Worm (Caenorhabditis elegans) whole organism, late embryonic: ENCODE measurements around the gene C25F6.6.

Experiments
- C08G9.2 ChIP-seq: sonication (generic microtip); optimal IDR thresholded peaks from 2 replicates; lab custom pipeline; 2016; ENCODE audit warnings: mild to moderate bottlenecking, missing genetic modification characterization, moderate library complexity, missing compliant biosample characterization
- C38D4.7 ChIP-seq: fragments of 200-800 bp; sonication (Bioruptor generic); optimal IDR thresholded peaks from 2 replicates; lab custom pipeline; 2018; ENCODE audit warnings: mild to moderate bottlenecking, missing genetic modification characterization, moderate library complexity, missing compliant biosample characterization
- F13H6.1 ChIP-seq: sonication (generic microtip); optimal IDR thresholded peaks from 2 replicates; lab custom pipeline; 2016; ENCODE audit warnings: missing genetic modification characterization, missing compliant biosample characterization
- K02D7.2 ChIP-seq: sonication (generic microtip); optimal IDR thresholded peaks from 2 replicates; lab custom pipeline; 2017; ENCODE audit warnings: mild to moderate bottlenecking, missing genetic modification characterization, missing compliant biosample characterization
- K09A11.1 ChIP-seq: sonication (generic microtip); optimal IDR thresholded peaks from 2 replicates; lab custom pipeline; 2017; ENCODE audit warnings: antibody characterized with exemption, mild to moderate bottlenecking, missing genetic modification characterization, missing compliant biosample characterization; ENCODE audit not compliant: insufficient read depth
- ceh-18 ChIP-seq: sonication (generic microtip); optimal IDR thresholded peaks from 2 replicates; lab custom pipeline; 2016; ENCODE audit warnings: missing genetic modification characterization, missing compliant biosample characterization
- ceh-19 ChIP-seq: fragments of 200-800 bp; sonication (Bioruptor generic); optimal IDR thresholded peaks from 2 replicates; lab custom pipeline; 2018; ENCODE audit warnings: mild to moderate bottlenecking, missing genetic modification characterization, missing compliant biosample characterization
- ceh-22 ChIP-seq: sonication (generic microtip); optimal IDR thresholded peaks from 2 replicates; lab custom pipeline; 2017; ENCODE audit warnings: missing biosample characterization, missing genetic modification characterization
- ceh-24 ChIP-seq: sonication (generic microtip); optimal IDR thresholded peaks from 2 replicates; lab custom pipeline; 2016; ENCODE audit warnings: mild to moderate bottlenecking, missing genetic modification characterization, missing compliant biosample characterization
- ceh-30 ChIP-seq: fragments of 150-350 bp; optimal IDR thresholded peaks from 2 replicates; lab custom pipeline; 2014; ENCODE audit warnings: missing biosample characterization, missing genetic modification characterization
- ceh-31 ChIP-seq: sonication (generic microtip); optimal IDR thresholded peaks from 2 replicates; lab custom pipeline; 2016; ENCODE audit warnings: missing genetic modification characterization, missing compliant biosample characterization
- ceh-34 ChIP-seq: sonication (generic microtip); optimal IDR thresholded peaks from 2 replicates; lab custom pipeline; 2016; ENCODE audit warnings: mild to moderate bottlenecking, missing genetic modification characterization, missing compliant biosample characterization
- ceh-45 ChIP-seq: fragments of 200-800 bp; sonication (Bioruptor generic); IDR thresholded peaks from 2 replicates; pipeline ENCODE4 v1.3.6; 2022; ENCODE audit warnings: missing genetic modification reagents, missing genetic modification characterization, missing compliant biosample characterization
- ceh-48 ChIP-seq: sonication (generic microtip); optimal IDR thresholded peaks from 2 replicates; lab custom pipeline; 2016; ENCODE audit warnings: missing genetic modification characterization, inconsistent platforms, missing compliant biosample characterization
- che-1 ChIP-seq: sonication (generic microtip); optimal IDR thresholded peaks from 2 replicates; lab custom pipeline; 2016; ENCODE audit warnings: mild to moderate bottlenecking, missing genetic modification characterization, missing compliant biosample characterization
- dmd-4 ChIP-seq: sonication (generic microtip); optimal IDR thresholded peaks from 2 replicates; lab custom pipeline; 2016; ENCODE audit warnings: borderline replicate concordance, missing genetic modification characterization, missing compliant biosample characterization
- elt-4 ChIP-seq: sonication (generic microtip); optimal IDR thresholded peaks from 2 replicates; lab custom pipeline; 2016; ENCODE audit warnings: missing genetic modification characterization, missing compliant biosample characterization
- ets-4 ChIP-seq: sonication (generic microtip); optimal IDR thresholded peaks from 2 replicates; lab custom pipeline; 2016; ENCODE audit warnings: missing genetic modification characterization, missing compliant biosample characterization
- eyg-1 ChIP-seq: sonication (generic microtip); optimal IDR thresholded peaks from 2 replicates; lab custom pipeline; 2016; ENCODE audit warnings: missing genotype, missing genetic modification characterization, missing compliant biosample characterization
- hlh-30 ChIP-seq: sonication (generic microtip); optimal IDR thresholded peaks from 2 replicates; lab custom pipeline; 2017; ENCODE audit warnings: antibody characterized with exemption, missing genetic modification characterization, missing compliant biosample characterization; ENCODE audit not compliant: insufficient read depth
- hlh-8 ChIP-seq: sonication (generic microtip); optimal IDR thresholded peaks from 2 replicates; lab custom pipeline; 2016; ENCODE audit warnings: missing genotype, missing genetic modification characterization, missing compliant biosample characterization
- lim-6 ChIP-seq: sonication (generic microtip); optimal IDR thresholded peaks from 2 replicates; lab custom pipeline; 2016; ENCODE audit warnings: missing genetic modification characterization, missing compliant biosample characterization
- madf-2 ChIP-seq: sonication (generic microtip); optimal IDR thresholded peaks from 2 replicates; lab custom pipeline; 2017; ENCODE audit warnings: missing genetic modification characterization, missing compliant biosample characterization
- mec-3 ChIP-seq: sonication (generic microtip); optimal IDR thresholded peaks from 2 replicates; lab custom pipeline; 2016; ENCODE audit warnings: borderline replicate concordance, missing genetic modification characterization, missing compliant biosample characterization
- nhr-11 ChIP-seq: fragments of 150-350 bp; optimal IDR thresholded peaks from 2 replicates; lab custom pipeline; 2014; ENCODE audit warnings: missing biosample characterization, missing genetic modification characterization
- nhr-232 ChIP-seq: sonication (generic microtip); optimal IDR thresholded peaks from 2 replicates; lab custom pipeline; 2016; ENCODE audit warnings: missing genetic modification characterization, missing compliant biosample characterization
- odd-2 ChIP-seq: sonication (generic microtip); optimal IDR thresholded peaks from 2 replicates; lab custom pipeline; 2017; ENCODE audit warnings: antibody characterized with exemption, mild to moderate bottlenecking, missing genetic modification characterization, missing compliant biosample characterization
- pax-1 ChIP-seq: fragments of 150-350 bp; optimal IDR thresholded peaks from 2 replicates; lab custom pipeline; 2014; ENCODE audit warnings: missing biosample characterization, missing genetic modification characterization
- pha-2 ChIP-seq: sonication (generic microtip); optimal IDR thresholded peaks from 2 replicates; lab custom pipeline; 2017; ENCODE audit warnings: mild to moderate bottlenecking, missing genetic modification characterization, missing compliant biosample characterization
- pha-4 ChIP-seq: fragments of 150-350 bp; optimal IDR thresholded peaks from 2 replicates; lab custom pipeline; 2018; ENCODE audit warnings: missing biosample characterization, missing genetic modification reagents, missing genetic modification characterization
- pros-1 ChIP-seq: fragments of 150-350 bp; optimal IDR thresholded peaks from 2 replicates; lab custom pipeline; 2014; ENCODE audit warnings: missing biosample characterization, missing genetic modification reagents, missing genetic modification characterization
- rnt-1 ChIP-seq: sonication (generic microtip); optimal IDR thresholded peaks from 2 replicates; lab custom pipeline; 2016; ENCODE audit warnings: missing genetic modification characterization, missing compliant biosample characterization
- sox-2 ChIP-seq: fragments of 200-800 bp; sonication (Bioruptor generic); IDR thresholded peaks from 2 replicates; pipeline ENCODE4 v1.3.6; 2022; ENCODE audit warnings: missing genetic modification reagents, missing genetic modification characterization, missing compliant biosample characterization
- syd-9 ChIP-seq: sonication (generic microtip); optimal IDR thresholded peaks from 2 replicates; lab custom pipeline; 2016; ENCODE audit warnings: mild to moderate bottlenecking, missing genetic modification characterization, moderate library complexity, missing compliant biosample characterization
- tbx-2 ChIP-seq: sonication (generic microtip); optimal IDR thresholded peaks from 2 replicates; lab custom pipeline; 2016; ENCODE audit warnings: missing genetic modification characterization, missing compliant biosample characterization
- ttx-3 ChIP-seq: sonication (generic microtip); optimal IDR thresholded peaks from 2 replicates; lab custom pipeline; 2016; ENCODE audit warnings: missing genetic modification reagents, missing genetic modification characterization, missing compliant biosample characterization
- unc-42 ChIP-seq: sonication (generic microtip); optimal IDR thresholded peaks from 2 replicates; lab custom pipeline; 2016; ENCODE audit warnings: missing genotype, missing genetic modification characterization, missing compliant biosample characterization
- unc-55 ChIP-seq: sonication (generic microtip); optimal IDR thresholded peaks from 2 replicates; lab custom pipeline; 2017; ENCODE audit warnings: missing biosample characterization, missing genetic modification reagents, missing genetic modification characterization
- unc-86 ChIP-seq: sonication (generic microtip); optimal IDR thresholded peaks from 2 replicates; lab custom pipeline; 2016; ENCODE audit warnings: missing genetic modification characterization, missing compliant biosample characterization
- zip-5 ChIP-seq: sonication (generic microtip); optimal IDR thresholded peaks from 2 replicates; lab custom pipeline; 2016; ENCODE audit warnings: missing genetic modification characterization, missing compliant biosample characterization

Gene C25F6.6

ce11 chrX:5479876-5480580 lies 29.4 kb upstream of the C25F6.6 start (continued):
- TF ChIP-seq hlh-8 (tag; lab: Kevin White, UChicago) (no peak), odd-2 (tag; lab: Kevin White, UChicago) (no peak), lim-6 (tag; lab: Kevin White, UChicago) (no peak), ceh-30 (tag; lab: Kevin White, UChicago) (no peak), F13H6.1 (peak; percentile 38), ceh-48 (tag; lab: Kevin White, UChicago) (no peak), elt-4 (tag; lab: Kevin White, UChicago) (no peak), ceh-18 (no peak), C08G9.2 (tag; lab: Kevin White, UChicago) (no peak), madf-2 (no peak), unc-55 (GFP tag; lab: Kevin White, UChicago) (no peak), syd-9 (tag; lab: Kevin White, UChicago) (no peak), unc-42 (tag; lab: Kevin White, UChicago) (no peak)

- TF ChIP-seq zip-5 (tag; lab: Kevin White, UChicago) (no peak), C38D4.7 (no peak), ceh-18 (no peak), hlh-30 (tag; lab: Kevin White, UChicago) (no peak), pha-2 (no peak), che-1 (no peak), ceh-31 (tag; lab: Kevin White, UChicago) (no peak)
These were observed 28.7 kb upstream of the C25F6.6 start, which contains the start of gene dlg-1 for ce11 chrX:5479300-5479811. Gene dlg-1, plus strand, starts transcription at chrX:5479700.

ce11 chrX:5478875-5479274 lies 28.3 kb upstream of the C25F6.6 start:
- no peak for TF ChIP-seq rnt-1
- no peak for TF ChIP-seq ceh-22
- TF ChIP-seq dmd-4: no peak
- TF ChIP-seq lim-6 (tag; lab: Kevin White, UChicago): no peak
- no peak for TF ChIP-seq nhr-232
- TF ChIP-seq unc-55 (GFP tag; lab: Kevin White, UChicago): no peak
- no peak for TF ChIP-seq elt-4 (tag; lab: Kevin White, UChicago)
- TF ChIP-seq ets-4 (tag; lab: Kevin White, UChicago): no peak
- TF ChIP-seq unc-42 (tag; lab: Kevin White, UChicago): no peak
- TF ChIP-seq nhr-11 (tag; lab: Kevin White, UChicago): no peak
- TF ChIP-seq pax-1 (tag; lab: Kevin White, UChicago): no peak
- TF ChIP-seq ceh-48 (tag; lab: Kevin White, UChicago): no peak
- no peak for TF ChIP-seq syd-9 (tag; lab: Kevin White, UChicago)
- no peak for TF ChIP-seq F13H6.1
- no peak for TF ChIP-seq K09A11.1 (tag; lab: Kevin White, UChicago)
- TF ChIP-seq ttx-3 (tag; lab: Kevin White, UChicago): no peak
- TF ChIP-seq eyg-1 (tag; lab: Kevin White, UChicago): no peak
- TF ChIP-seq ceh-31 (tag; lab: Kevin White, UChicago): no peak
- TF ChIP-seq ceh-34: no peak
- TF ChIP-seq madf-2: no peak

- TF ChIP-seq unc-86 (tag; lab: Kevin White, UChicago): no peak
- no peak for TF ChIP-seq unc-55 (GFP tag; lab: Kevin White, UChicago)
- no peak for TF ChIP-seq ceh-45 (GFP tag; lab: Robert Waterston, UW)
- no peak for TF ChIP-seq sox-2 (GFP tag; lab: Robert Waterston, UW)
- no peak for TF ChIP-seq C38D4.7
- no peak for TF ChIP-seq ceh-19 (GFP tag; lab: Kevin White, UChicago)
- no peak for TF ChIP-seq tbx-2 (tag; lab: Kevin White, UChicago)
- no peak for TF ChIP-seq K02D7.2
- TF ChIP-seq ceh-30 (tag; lab: Kevin White, UChicago): no peak
- no peak for TF ChIP-seq pros-1 (tag; lab: Kevin White, UChicago)
- TF ChIP-seq ceh-24 (tag; lab: Kevin White, UChicago): no peak
- TF ChIP-seq mec-3: no peak
- TF ChIP-seq rnt-1: no peak
- no peak for TF ChIP-seq pha-4 (tag; lab: Kevin White, UChicago)
These were observed 27.0 kb upstream of the C25F6.6 start for ce11 chrX:5477597-5477996.
